Worm (Caenorhabditis elegans): Measurements from ENCODE around the gene spp-10.
A peak's percentile ranks its signal among the peaks of the same experiment; 100 is the strongest.

The spp-10 gene

DNA sequence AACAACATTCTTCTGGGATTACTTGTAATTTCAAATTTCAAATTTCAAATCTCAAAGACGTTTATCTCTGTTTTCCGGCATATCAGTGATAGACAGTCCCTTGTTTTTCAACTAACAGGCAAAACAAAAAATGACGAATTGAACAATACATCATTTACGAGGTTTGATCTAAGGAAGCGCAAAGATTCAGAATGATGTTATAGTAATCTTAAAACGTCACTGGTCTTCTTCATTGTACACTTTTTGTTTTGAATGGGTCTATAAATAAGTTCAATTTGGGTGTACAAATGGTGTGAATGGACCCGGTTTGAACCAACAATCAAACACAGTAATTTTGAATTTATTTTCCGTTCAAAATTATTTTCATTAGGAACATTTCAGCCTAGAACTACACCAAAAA, 47.0 kb downstream of the spp-10 start:
- TF ChIP-seq egl-5 (tag; optimal IDR thresholded peaks at IDR 0.05) (no peak), lin-39 (tag; optimal IDR thresholded peaks at IDR 0.05) (no peak), fos-1 (tag; optimal IDR thresholded peaks at IDR 0.05) (no peak), nhr-23 (tag; optimal IDR thresholded peaks at IDR 0.05) (no peak)

DNA sequence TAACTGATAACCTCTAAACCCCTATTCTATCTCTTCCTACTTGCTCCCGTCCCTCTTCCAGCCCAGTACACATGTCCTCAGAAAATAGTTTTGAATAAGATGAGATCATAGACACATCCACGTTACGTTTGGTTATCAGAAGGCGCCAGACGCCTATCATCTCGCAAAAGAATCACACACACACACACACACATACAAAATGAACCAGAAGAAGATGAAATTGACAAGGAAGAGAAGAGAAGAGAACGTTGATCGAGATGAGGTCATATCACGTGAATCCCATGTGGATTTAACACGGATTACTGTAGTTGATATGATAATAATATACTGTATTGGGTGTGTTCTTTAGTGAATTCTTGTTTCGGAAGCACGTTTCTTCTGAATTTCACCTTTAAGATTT, 49.1 kb downstream of the spp-10 start:
- TF ChIP-seq R02D3.7 (tag; optimal IDR thresholded peaks at IDR 0.05) (peak; percentile 41), nhr-25 (tag; optimal IDR thresholded peaks at IDR 0.05) (peak; percentile 47), egl-27 (tag; optimal IDR thresholded peaks at IDR 0.05) (peak; percentile 3), nhr-67 (tag; optimal IDR thresholded peaks at IDR 0.05) (no peak), mdl-1 (tag; optimal IDR thresholded peaks at IDR 0.05) (no peak), skn-1 (tag; optimal IDR thresholded peaks at IDR 0.05) (no peak), jun-1 (tag; optimal IDR thresholded peaks at IDR 0.05) (no peak), unc-39 (tag; optimal IDR thresholded peaks at IDR 0.05) (no peak), nhr-11 (tag; optimal IDR thresholded peaks at IDR 0.05) (peak; percentile 81), nhr-43 (tag; optimal IDR thresholded peaks at IDR 0.05; ENCODE audit: poor library complexity, severe bottlenecking) (peak; percentile 95), elt-3 (tag; optimal IDR thresholded peaks at IDR 0.05) (no peak), sea-2 (GFP tag; optimal IDR thresholded peaks at IDR 0.05) (no peak), unc-62 (GFP tag; optimal IDR thresholded peaks at IDR 0.05) (peak; percentile 36), ama-1 (optimal IDR thresholded peaks at IDR 0.05) (no peak), egl-5 (tag; optimal IDR thresholded peaks at IDR 0.05) (no peak), nhr-76 (tag; optimal IDR thresholded peaks at IDR 0.05) (no peak), pha-4 (tag; optimal IDR thresholded peaks at IDR 0.05) (no peak), hmg-11 (tag; optimal IDR thresholded peaks at IDR 0.05) (no peak), eor-1 (tag; optimal IDR thresholded peaks at IDR 0.05) (no peak), lin-39 (tag; optimal IDR thresholded peaks at IDR 0.05) (no peak), nhr-12 (tag; optimal IDR thresholded peaks at IDR 0.05) (no peak), nhr-28 (tag; optimal IDR thresholded peaks at IDR 0.05) (no peak), ZK546.5 (tag; optimal IDR thresholded peaks at IDR 0.05) (no peak), ceh-28 (tag; optimal IDR thresholded peaks at IDR 0.05) (peak; percentile 43), daf-12 (tag; optimal IDR thresholded peaks at IDR 0.05) (no peak), nhr-23 (tag; optimal IDR thresholded peaks at IDR 0.05) (peak; percentile 87), aly-2 (tag; optimal IDR thresholded peaks at IDR 0.05) (no peak), mml-1 (tag; optimal IDR thresholded peaks at IDR 0.05) (peak; percentile 18), pqm-1 (tag; optimal IDR thresholded peaks at IDR 0.05) (peak; percentile 0), fkh-2 (tag; optimal IDR thresholded peaks at IDR 0.05) (no peak), elt-2 (tag; optimal IDR thresholded peaks at IDR 0.05) (peak; percentile 31), tbx-2 (tag; optimal IDR thresholded peaks at IDR 0.05) (peak; percentile 45), nhr-77 (tag; optimal IDR thresholded peaks at IDR 0.05) (no peak), ztf-4 (tag; optimal IDR thresholded peaks at IDR 0.05) (no peak), nfya-1 (tag; optimal IDR thresholded peaks at IDR 0.05; ENCODE audit: insufficient read depth) (peak; percentile 56), nhr-237 (tag; optimal IDR thresholded peaks at IDR 0.05) (no peak), zag-1 (tag; optimal IDR thresholded peaks at IDR 0.05) (no peak), ztf-11 (tag; optimal IDR thresholded peaks at IDR 0.05) (no peak), lsy-12 (tag; optimal IDR thresholded peaks at IDR 0.05) (no peak), ceh-9 (tag; optimal IDR thresholded peaks at IDR 0.05) (no peak), snpc-4 (tag; optimal IDR thresholded peaks at IDR 0.05) (no peak)

DNA sequence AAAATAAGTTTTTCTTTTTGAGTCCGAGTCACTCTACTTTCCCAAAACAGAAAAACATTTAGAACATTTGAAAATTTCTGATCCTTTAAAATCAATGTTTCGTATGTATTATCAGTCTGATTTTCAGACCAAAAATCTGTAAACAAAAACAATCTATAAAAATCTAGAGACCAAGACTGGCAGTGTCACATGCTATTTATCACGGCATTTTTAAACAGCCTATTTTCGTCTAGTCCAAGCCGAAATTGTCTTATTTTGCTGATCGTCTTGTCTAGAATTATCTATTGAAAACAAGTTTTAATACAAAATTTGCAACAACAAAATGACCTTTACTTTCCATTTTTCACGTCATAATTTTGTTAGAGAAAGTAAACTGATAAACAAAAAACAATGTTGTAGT, 49.6 kb downstream of the spp-10 start:
- TF ChIP-seq pha-4 (tag; optimal IDR thresholded peaks at IDR 0.05) (peak; percentile 17), unc-39 (tag; optimal IDR thresholded peaks at IDR 0.05) (no peak)
